Worm (Caenorhabditis elegans) whole organism, L2 larva: Measurements from ENCODE around the gene tcer-1.

Source experiments
- C34F6.9 ChIP-seq: fragments of 150-350 bp; optimal IDR thresholded peaks from 2 replicates; lab custom pipeline; 2014; ENCODE audit warnings: missing biosample characterization, missing genetic modification characterization
- F13H6.1 ChIP-seq: sonication (generic microtip); optimal IDR thresholded peaks from 2 replicates; lab custom pipeline; 2016; ENCODE audit warnings: missing genetic modification characterization, missing compliant biosample characterization
- R02D3.7 ChIP-seq: fragments of 150-350 bp; optimal IDR thresholded peaks from 2 replicates; lab custom pipeline; 2014; ENCODE audit warnings: missing biosample characterization, missing genetic modification characterization
- Y55F3AM.14 ChIP-seq: fragments of 200-800 bp; sonication (Bioruptor generic); optimal IDR thresholded peaks from 2 replicates; lab custom pipeline; 2018; ENCODE audit warnings: mild to moderate bottlenecking, missing genetic modification characterization, missing compliant biosample characterization
- ZK546.5 ChIP-seq: sonication (generic microtip); optimal IDR thresholded peaks from 2 replicates; lab custom pipeline; 2017; ENCODE audit warnings: missing biosample characterization, missing genetic modification characterization
- alr-1 ChIP-seq: fragments of 150-350 bp; optimal IDR thresholded peaks from 2 replicates; lab custom pipeline; 2014; ENCODE audit warnings: missing biosample characterization, missing genetic modification characterization
- aly-2 ChIP-seq: fragments of 150-350 bp; optimal IDR thresholded peaks from 2 replicates; lab custom pipeline; 2014; ENCODE audit warnings: missing biosample characterization, missing genetic modification characterization
- ama-1 ChIP-seq: fragments of 150-350 bp; optimal IDR thresholded peaks from 2 replicates; lab custom pipeline; 2018; ENCODE audit warnings: inconsistent platforms
- blmp-1 ChIP-seq: sonication (generic microtip); optimal IDR thresholded peaks from 2 replicates; lab custom pipeline; 2017; ENCODE audit warnings: missing genetic modification characterization, mild to moderate bottlenecking, missing compliant biosample characterization, antibody characterized with exemption, moderate library complexity; ENCODE audit not compliant: insufficient read depth
- ceh-16 ChIP-seq: fragments of 150-350 bp; optimal IDR thresholded peaks from 2 replicates; lab custom pipeline; 2014; ENCODE audit warnings: missing biosample characterization, missing genetic modification characterization
- ceh-82 ChIP-seq: fragments of 150-350 bp; optimal IDR thresholded peaks from 2 replicates; lab custom pipeline; 2014; ENCODE audit warnings: missing biosample characterization, missing genetic modification characterization
- crh-2 ChIP-seq: sonication (generic microtip); optimal IDR thresholded peaks from 2 replicates; lab custom pipeline; 2017; ENCODE audit warnings: missing biosample characterization, missing genetic modification characterization
- dmd-4 ChIP-seq: sonication (generic microtip); optimal IDR thresholded peaks from 2 replicates; lab custom pipeline; 2017; ENCODE audit warnings: missing biosample characterization, missing genetic modification characterization
- egl-27 ChIP-seq: sonication (generic microtip); optimal IDR thresholded peaks from 3 replicates; lab custom pipeline; 2017; ENCODE audit warnings: missing biosample characterization, missing genetic modification reagents, missing genetic modification characterization
- elt-1 ChIP-seq: fragments of 150-350 bp; optimal IDR thresholded peaks from 2 replicates; lab custom pipeline; 2014; ENCODE audit warnings: missing biosample characterization, missing genetic modification characterization
- elt-3 ChIP-seq: sonication (generic microtip); optimal IDR thresholded peaks from 2 replicates; lab custom pipeline; 2017; ENCODE audit warnings: missing biosample characterization, missing genetic modification characterization
- fos-1 ChIP-seq: fragments of 150-350 bp; optimal IDR thresholded peaks from 2 replicates; lab custom pipeline; 2014; ENCODE audit warnings: missing biosample characterization, missing genetic modification characterization
- gmeb-1 ChIP-seq: fragments of 150-350 bp; optimal IDR thresholded peaks from 2 replicates; lab custom pipeline; 2014; ENCODE audit warnings: missing biosample characterization, missing genetic modification characterization
- lin-11 ChIP-seq: fragments of 150-350 bp; sonication (generic microtip); optimal IDR thresholded peaks from 2 replicates; lab custom pipeline; 2014; ENCODE audit warnings: missing biosample characterization, missing genetic modification characterization, inconsistent platforms, mixed read lengths
- lin-13 ChIP-seq: fragments of 150-350 bp; optimal IDR thresholded peaks from 2 replicates; lab custom pipeline; 2014; ENCODE audit warnings: missing biosample characterization, missing genetic modification reagents, missing genetic modification characterization
- lin-39 ChIP-seq: fragments of 150-350 bp; optimal IDR thresholded peaks from 2 replicates; lab custom pipeline; 2014; ENCODE audit warnings: missing biosample characterization, missing genetic modification reagents, missing genetic modification characterization
- lsy-2 ChIP-seq, 2 experiments: fragments of 150-350 bp in 1 of 2; sonication (generic microtip) in 1 of 2; optimal IDR thresholded peaks; 2 replicates each; lab custom pipeline; 2014 to 2017; ENCODE audit warnings: missing biosample characterization in 2 of 2, missing genetic modification characterization in 2 of 2
- mab-5 ChIP-seq: fragments of 150-350 bp; optimal IDR thresholded peaks from 2 replicates; lab custom pipeline; 2014; ENCODE audit warnings: missing biosample characterization, missing genetic modification characterization
- mbf-1 ChIP-seq: sonication (generic microtip); optimal IDR thresholded peaks from 2 replicates; lab custom pipeline; 2017; ENCODE audit warnings: missing biosample characterization, missing genetic modification characterization
- mdl-1 ChIP-seq, 2 experiments: fragments of 150-350 bp in 1 of 2; sonication (generic microtip) in 1 of 2; optimal IDR thresholded peaks; 2 replicates each; lab custom pipeline; 2017; ENCODE audit warnings: missing biosample characterization in 2 of 2, missing genetic modification characterization in 2 of 2
- nhr-10 ChIP-seq: sonication (generic microtip); optimal IDR thresholded peaks from 2 replicates; lab custom pipeline; 2017; ENCODE audit warnings: missing biosample characterization, missing genetic modification characterization
- nhr-12 ChIP-seq: fragments of 150-350 bp; optimal IDR thresholded peaks from 2 replicates; lab custom pipeline; 2014; ENCODE audit warnings: missing biosample characterization, missing genetic modification characterization
- nhr-129 ChIP-seq: fragments of 150-350 bp; optimal IDR thresholded peaks from 2 replicates; lab custom pipeline; 2014; ENCODE audit warnings: missing biosample characterization, missing genetic modification characterization
- nhr-21 ChIP-seq: fragments of 150-350 bp; optimal IDR thresholded peaks from 2 replicates; lab custom pipeline; 2014; ENCODE audit warnings: missing biosample characterization, missing genetic modification characterization
- nhr-23 ChIP-seq: fragments of 150-350 bp; optimal IDR thresholded peaks from 2 replicates; lab custom pipeline; 2014; ENCODE audit warnings: missing biosample characterization, missing genetic modification reagents, missing genetic modification characterization
- nhr-237 ChIP-seq: fragments of 150-350 bp; optimal IDR thresholded peaks from 2 replicates; lab custom pipeline; 2014; ENCODE audit warnings: missing biosample characterization, missing genetic modification characterization
- nhr-25 ChIP-seq: fragments of 150-350 bp; sonication (generic microtip); optimal IDR thresholded peaks from 3 replicates; lab custom pipeline; 2014; ENCODE audit warnings: missing biosample characterization, missing genetic modification characterization
- nhr-6 ChIP-seq: fragments of 150-350 bp; optimal IDR thresholded peaks from 2 replicates; lab custom pipeline; 2014; ENCODE audit warnings: missing biosample characterization, missing genetic modification characterization
- nhr-77 ChIP-seq: fragments of 150-350 bp; optimal IDR thresholded peaks from 2 replicates; lab custom pipeline; 2014; ENCODE audit warnings: missing biosample characterization, missing genetic modification characterization
- peb-1 ChIP-seq: fragments of 150-350 bp; optimal IDR thresholded peaks from 2 replicates; lab custom pipeline; 2014; ENCODE audit warnings: missing biosample characterization, missing genetic modification characterization
- sem-4 ChIP-seq: fragments of 150-350 bp; optimal IDR thresholded peaks from 2 replicates; lab custom pipeline; 2014; ENCODE audit warnings: missing biosample characterization, missing genetic modification reagents, missing genetic modification characterization
- skn-1 ChIP-seq: sonication (generic microtip); optimal IDR thresholded peaks from 2 replicates; lab custom pipeline; 2017; ENCODE audit warnings: missing biosample characterization, missing genetic modification characterization
- sma-3 ChIP-seq: sonication (generic microtip); optimal IDR thresholded peaks from 2 replicates; lab custom pipeline; 2016; ENCODE audit warnings: missing genetic modification reagents, missing genetic modification characterization, missing compliant biosample characterization
- sma-9 ChIP-seq, 2 experiments: fragments of 150-350 bp in 1 of 2; sonication (generic microtip) in 1 of 2; optimal IDR thresholded peaks; 2 replicates each; lab custom pipeline; 2014 to 2016; ENCODE audit warnings: missing genetic modification characterization in 2 of 2, mild to moderate bottlenecking in 1 of 2, missing biosample characterization in 1 of 2, missing compliant biosample characterization in 1 of 2, missing genetic modification reagents in 1 of 2, moderate library complexity in 1 of 2
- snpc-4 ChIP-seq: fragments of 150-350 bp; optimal IDR thresholded peaks from 2 replicates; lab custom pipeline; 2014; ENCODE audit warnings: missing biosample characterization, missing genetic modification characterization
- unc-39 ChIP-seq: fragments of 150-350 bp; optimal IDR thresholded peaks from 2 replicates; lab custom pipeline; 2014; ENCODE audit warnings: missing biosample characterization, missing genetic modification characterization
- unc-55 ChIP-seq: fragments of 150-350 bp; sonication (generic microtip); optimal IDR thresholded peaks from 3 replicates; lab custom pipeline; 2014; ENCODE audit warnings: missing biosample characterization, missing genetic modification reagents, missing genetic modification characterization
- unc-62 ChIP-seq: fragments of 150-350 bp; optimal IDR thresholded peaks from 2 replicates; lab custom pipeline; 2014; ENCODE audit warnings: missing biosample characterization, missing genetic modification reagents, missing genetic modification characterization
- zag-1 ChIP-seq: fragments of 150-350 bp; optimal IDR thresholded peaks from 2 replicates; lab custom pipeline; 2014; ENCODE audit warnings: missing biosample characterization, missing genetic modification characterization
- ztf-1 ChIP-seq: fragments of 200-800 bp; sonication (Bioruptor generic); conservative IDR thresholded peaks from 2 replicates; pipeline ENCODE4 v1.3.6; 2022; ENCODE audit warnings: missing genetic modification characterization, missing compliant biosample characterization
- ztf-4 ChIP-seq: fragments of 150-350 bp; optimal IDR thresholded peaks from 2 replicates; lab custom pipeline; 2014; ENCODE audit warnings: missing biosample characterization, missing genetic modification characterization

The tcer-1 gene

ce11 chrII:7024897-7025852 lies 24.7 kb downstream of the tcer-1 start, which contains the start of gene znf-598:
Gene znf-598 (plus strand): TSS chrII:7025802.
- TF ChIP-seq sma-9 (GFP tag; optimal IDR thresholded peaks at IDR 0.05; lab: Kevin White, UChicago): peak; percentile 25
- TF ChIP-seq sma-9 (tag; optimal IDR thresholded peaks at IDR 0.05; lab: Kevin White, UChicago): no peak
- TF ChIP-seq sma-3 (GFP tag; lab: Kevin White, UChicago): peak; percentile 26
- peak; percentile 45 for TF ChIP-seq crh-2 (tag; lab: Kevin White, UChicago)
- TF ChIP-seq C34F6.9 (tag; lab: Kevin White, UChicago): peak; percentile 61
- no peak for TF ChIP-seq ZK546.5 (tag; lab: Kevin White, UChicago)
- TF ChIP-seq lsy-2 (tag; optimal IDR thresholded peaks at IDR 0.05; lab: Kevin White, UChicago): peak in 1 of 2 experiments; percentile 77
- no peak for TF ChIP-seq egl-27 (tag; lab: Kevin White, UChicago)
- TF ChIP-seq unc-55: no peak
- TF ChIP-seq fos-1 (tag; lab: Kevin White, UChicago): peak; percentile 55
- peak; percentile 45 for TF ChIP-seq lin-13 (GFP tag; lab: Kevin White, UChicago)
- TF ChIP-seq nhr-129 (tag; lab: Kevin White, UChicago): peak; percentile 71
- no peak for TF ChIP-seq peb-1 (tag; lab: Kevin White, UChicago)

- no peak for TF ChIP-seq nhr-23 (tag; lab: Kevin White, UChicago)
- TF ChIP-seq C34F6.9 (tag; lab: Kevin White, UChicago): peak; percentile 66
- no peak for TF ChIP-seq aly-2 (tag; lab: Kevin White, UChicago)
- TF ChIP-seq nhr-6: no peak
- TF ChIP-seq F13H6.1 (tag; lab: Kevin White, UChicago): peak; percentile 60
- no peak for TF ChIP-seq R02D3.7 (tag; lab: Kevin White, UChicago)
- TF ChIP-seq ZK546.5 (tag; lab: Kevin White, UChicago): no peak
- no peak for TF ChIP-seq ztf-4
- TF ChIP-seq sem-4 (tag; lab: Kevin White, UChicago): no peak
- no peak for TF ChIP-seq ceh-82 (tag; lab: Kevin White, UChicago)
- TF ChIP-seq mdl-1 (tag; optimal IDR thresholded peaks at IDR 0.05; lab: Kevin White, UChicago): peak in 1 of 2 experiments; percentile 3
- no peak for TF ChIP-seq peb-1 (tag; lab: Kevin White, UChicago)
- no peak for TF ChIP-seq Y55F3AM.14 (GFP tag; lab: Kevin White, UChicago)
- TF ChIP-seq blmp-1 (tag; lab: Kevin White, UChicago): no peak
- TF ChIP-seq mbf-1 (tag; lab: Kevin White, UChicago): no peak
- TF ChIP-seq skn-1: no peak
- no peak for TF ChIP-seq unc-62 (GFP tag; lab: Kevin White, UChicago)
- no peak for TF ChIP-seq ceh-16 (tag; lab: Kevin White, UChicago)
- no peak for TF ChIP-seq alr-1
- TF ChIP-seq ama-1 (lab: Kevin White, UChicago): no peak
- TF ChIP-seq nhr-21 (tag; lab: Kevin White, UChicago): no peak
- TF ChIP-seq egl-27 (tag; lab: Kevin White, UChicago): peak; percentile 38
- TF ChIP-seq nhr-129 (tag; lab: Kevin White, UChicago): peak; percentile 69
- TF ChIP-seq unc-39 (tag; lab: Kevin White, UChicago): no peak
- no peak for TF ChIP-seq nhr-77 (tag; lab: Kevin White, UChicago)
- TF ChIP-seq zag-1 (tag; lab: Kevin White, UChicago): no peak
- no peak for TF ChIP-seq elt-3
- TF ChIP-seq nhr-237 (tag; lab: Kevin White, UChicago): no peak
- TF ChIP-seq lin-11 (tag; lab: Kevin White, UChicago): no peak
- TF ChIP-seq crh-2 (tag; lab: Kevin White, UChicago): peak; percentile 88
- peak; percentile 57 for TF ChIP-seq gmeb-1 (tag; lab: Kevin White, UChicago)
- TF ChIP-seq nhr-12: no peak
- no peak for TF ChIP-seq lin-39 (tag; lab: Kevin White, UChicago)
- TF ChIP-seq sma-9 (GFP tag; optimal IDR thresholded peaks at IDR 0.05; lab: Kevin White, UChicago): peak; percentile 36
- TF ChIP-seq sma-9 (tag; optimal IDR thresholded peaks at IDR 0.05; lab: Kevin White, UChicago): no peak
- TF ChIP-seq lsy-2 (tag; optimal IDR thresholded peaks at IDR 0.05; lab: Kevin White, UChicago): peak; percentile 60 to 85
- peak; percentile 51 for TF ChIP-seq fos-1 (tag; lab: Kevin White, UChicago)
- no peak for TF ChIP-seq dmd-4 (tag; lab: Kevin White, UChicago)
- peak; percentile 14 for TF ChIP-seq sma-3 (GFP tag; lab: Kevin White, UChicago)
- TF ChIP-seq nhr-25: peak; percentile 65
- TF ChIP-seq elt-1: no peak
- TF ChIP-seq snpc-4: no peak
- peak; percentile 28 for TF ChIP-seq mab-5 (tag; lab: Kevin White, UChicago)
- TF ChIP-seq nhr-10 (tag; lab: Kevin White, UChicago): no peak
- peak; percentile 65 for TF ChIP-seq unc-55
- TF ChIP-seq ztf-1 (GFP tag; lab: Robert Waterston, UW): no peak
- peak; percentile 35 for TF ChIP-seq lin-13 (GFP tag; lab: Kevin White, UChicago)
These were observed 27.4 kb downstream of the tcer-1 start, which contains the start of the genes lst-6 and lst-5 for ce11 chrII:7022370-7023001. Gene lst-6 (minus strand): TSS chrII:7022509. Gene lst-5 (plus strand): TSS chrII:7022913.
